Fruit fly (Drosophila melanogaster) S2 (cell line): Measurements from ENCODE around the gene toe.

ENCODE experiments used
- CG8478 ChIP-seq: fragments of >200 bp; optimal IDR thresholded peaks from 2 replicates; lab custom pipeline; 2018
- CTCF ChIP-seq, 2 experiments: fragments of >200 bp; optimal IDR thresholded peaks; 2 replicates each; lab custom pipeline; 2018

DNA sequence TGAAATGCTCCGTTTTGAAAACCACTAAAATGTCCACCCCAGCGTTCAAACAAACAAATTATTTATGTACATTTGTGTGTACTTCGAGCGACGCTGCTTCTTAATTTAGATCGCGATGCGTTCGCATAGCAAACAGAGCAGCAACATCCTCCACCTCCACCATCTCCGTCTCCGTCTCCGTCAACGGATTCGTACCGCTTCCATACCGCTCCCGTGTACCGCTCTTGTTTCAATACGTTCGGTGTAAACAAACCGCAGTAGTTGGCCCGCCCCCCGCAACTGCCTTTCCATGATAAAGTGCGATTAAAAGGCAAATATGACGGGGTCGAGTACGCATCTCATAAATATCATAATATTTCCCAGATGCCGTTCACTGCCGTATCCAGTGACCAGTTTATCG is 49.8 kb upstream of the toe start, which contains the start of gene CG33725:
- no peak for TF ChIP-seq CG8478 (lab: Kevin White, UChicago)
- TF ChIP-seq CTCF (optimal IDR thresholded peaks at IDR 0.05; lab: Kevin White, UChicago) = no peak
